Fruit fly (Drosophila melanogaster) whole organism, embryonic: ENCODE data around the gene Dic2.

ENCODE experiments used
- Adf1 ChIP-seq: fragments of 200-800 bp; sonication (Bioruptor generic); IDR thresholded peaks from 2 replicates; pipeline ENCODE4 v1.3.6; 2022; ENCODE audit warnings: missing biosample characterization, missing genetic modification characterization
- B-H2 ChIP-seq: fragments of 200-800 bp; sonication (Bioruptor generic); optimal IDR thresholded peaks from 2 replicates; lab custom pipeline; 2018; ENCODE audit warnings: missing biosample characterization, mild to moderate bottlenecking, missing genetic modification characterization
- CG10321 ChIP-seq: fragments of 200-800 bp; sonication (Bioruptor generic); IDR thresholded peaks from 2 replicates; pipeline ENCODE4 v1.3.6; 2022; ENCODE audit warnings: missing biosample characterization, missing genetic modification characterization
- CG10565 ChIP-seq: fragments of 200-800 bp; sonication (Bioruptor generic); optimal IDR thresholded peaks from 3 replicates; lab custom pipeline; 2016; ENCODE audit warnings: missing biosample characterization, mild to moderate bottlenecking, missing genetic modification characterization
- CG11504 ChIP-seq: fragments of 200-800 bp; sonication (Bioruptor generic); optimal IDR thresholded peaks from 3 replicates; lab custom pipeline; 2019; ENCODE audit warnings: missing biosample characterization, mild to moderate bottlenecking, missing genetic modification characterization, moderate library complexity
- CG11695 ChIP-seq: fragments of 200-800 bp; sonication (Bioruptor generic); IDR thresholded peaks from 3 replicates; pipeline ENCODE4 v1.3.6; 2022; ENCODE audit warnings: missing biosample characterization, missing genetic modification characterization
- CG12104 ChIP-seq: fragments of 200-800 bp; sonication (Bioruptor generic); optimal IDR thresholded peaks from 3 replicates; lab custom pipeline; 2016; ENCODE audit warnings: missing biosample characterization, missing genetic modification characterization
- CG1233 ChIP-seq: fragments of 200-800 bp; sonication (Bioruptor generic); optimal IDR thresholded peaks from 4 replicates; lab custom pipeline; 2018; ENCODE audit warnings: missing biosample characterization, mild to moderate bottlenecking, missing genetic modification characterization
- CG14710 ChIP-seq: fragments of 200-800 bp; sonication (Bioruptor generic); optimal IDR thresholded peaks from 3 replicates; lab custom pipeline; 2019; ENCODE audit warnings: missing biosample characterization, mild to moderate bottlenecking, missing genetic modification characterization, moderate library complexity
- CG15601 ChIP-seq: fragments of 200-800 bp; sonication (Bioruptor generic); optimal IDR thresholded peaks from 3 replicates; lab custom pipeline; 2019; ENCODE audit warnings: missing biosample characterization, mild to moderate bottlenecking, missing genetic modification characterization, moderate library complexity
- CG16779 ChIP-seq: fragments of 200-800 bp; sonication (Bioruptor generic); IDR thresholded peaks from 2 replicates; pipeline ENCODE4 v1.3.6; 2022; ENCODE audit warnings: missing biosample characterization, missing genetic modification characterization
- CG17186 ChIP-seq: fragments of 200-800 bp; sonication (Bioruptor generic); optimal IDR thresholded peaks from 3 replicates; lab custom pipeline; 2017; ENCODE audit warnings: missing biosample characterization, missing genetic modification reagents, missing genetic modification characterization
- CG17912 ChIP-seq: fragments of 200-800 bp; sonication (Bioruptor generic); optimal IDR thresholded peaks from 2 replicates; lab custom pipeline; 2018; ENCODE audit warnings: missing biosample characterization, mild to moderate bottlenecking, missing genetic modification characterization
- CG18764 ChIP-seq: fragments of 200-800 bp; sonication (Bioruptor generic); optimal IDR thresholded peaks from 3 replicates; lab custom pipeline; 2016; ENCODE audit warnings: missing biosample characterization, missing genetic modification characterization
- CG2875 ChIP-seq: fragments of 200-800 bp; sonication (Bioruptor generic); optimal IDR thresholded peaks from 2 replicates; lab custom pipeline; 2017; ENCODE audit warnings: missing biosample characterization, mild to moderate bottlenecking, missing genetic modification characterization, missing genetic modification reagents
- CG31224 ChIP-seq: fragments of 200-800 bp; sonication (Bioruptor generic); IDR thresholded peaks from 2 replicates; pipeline ENCODE4 v1.3.6; 2022; ENCODE audit warnings: missing biosample characterization, missing genetic modification characterization
- CG3281 ChIP-seq: fragments of 200-800 bp; sonication (Bioruptor generic); optimal IDR thresholded peaks from 3 replicates; lab custom pipeline; 2017; ENCODE audit warnings: missing biosample characterization, mild to moderate bottlenecking, missing genetic modification characterization
- CG3838 ChIP-seq: fragments of 200-800 bp; sonication (Bioruptor generic); optimal IDR thresholded peaks from 3 replicates; lab custom pipeline; 2016; ENCODE audit warnings: missing biosample characterization, missing genetic modification characterization
- CG4854 ChIP-seq: fragments of 200-800 bp; sonication (Bioruptor generic); optimal IDR thresholded peaks from 2 replicates; lab custom pipeline; 2016; ENCODE audit warnings: missing biosample characterization, missing genetic modification characterization, inconsistent platforms
- CG6689 ChIP-seq: fragments of 200-800 bp; sonication (Bioruptor generic); IDR thresholded peaks from 2 replicates; pipeline ENCODE4 v1.3.6; 2022; ENCODE audit warnings: missing biosample characterization, missing genetic modification characterization
- CG6765 ChIP-seq: fragments of 200-800 bp; sonication (Bioruptor generic); optimal IDR thresholded peaks from 3 replicates; lab custom pipeline; 2017; ENCODE audit warnings: missing biosample characterization, mild to moderate bottlenecking, missing genetic modification characterization
- CG7987 ChIP-seq: fragments of 200-800 bp; sonication (Bioruptor generic); optimal IDR thresholded peaks from 2 replicates; lab custom pipeline; 2018; ENCODE audit warnings: missing biosample characterization, mild to moderate bottlenecking, missing genetic modification characterization, moderate library complexity
- CG8089 ChIP-seq: fragments of 200-800 bp; sonication (Bioruptor generic); optimal IDR thresholded peaks from 3 replicates; lab custom pipeline; 2016; ENCODE audit warnings: missing biosample characterization, missing genetic modification characterization
- CG8290 ChIP-seq, 3 experiments: fragments of 200-800 bp; sonication (Bioruptor generic); optimal IDR thresholded peaks; 2 replicates each; lab custom pipeline; 2016 to 2019; ENCODE audit warnings: missing biosample characterization in 3 of 3, missing genetic modification characterization in 3 of 3, mild to moderate bottlenecking in 2 of 3, moderate library complexity in 1 of 3
- CG8944 ChIP-seq: fragments of 200-800 bp; sonication (Bioruptor generic); optimal IDR thresholded peaks from 3 replicates; lab custom pipeline; 2016; ENCODE audit warnings: missing biosample characterization, missing genetic modification characterization
- CG9727 ChIP-seq: fragments of 200-800 bp; sonication (Bioruptor generic); optimal IDR thresholded peaks from 3 replicates; lab custom pipeline; 2017; ENCODE audit warnings: missing biosample characterization, mild to moderate bottlenecking, missing genetic modification characterization
- D19A ChIP-seq: fragments of 200-800 bp; optimal IDR thresholded peaks from 3 replicates; lab custom pipeline; 2019; ENCODE audit warnings: missing biosample characterization, mild to moderate bottlenecking, missing genetic modification characterization, moderate library complexity
- Drgx ChIP-seq: fragments of 200-800 bp; sonication (Bioruptor generic); IDR thresholded peaks from 2 replicates; pipeline ENCODE4 v1.3.6; 2022; ENCODE audit warnings: missing biosample characterization, missing genetic modification characterization
- Ets65A ChIP-seq: fragments of 200-800 bp; sonication (Bioruptor generic); peaks from one replicate; lab custom pipeline; 2016; ENCODE audit warnings: missing biosample characterization, missing genetic modification characterization
- H2.0 ChIP-seq: fragments of 200-800 bp; sonication (Bioruptor generic); IDR thresholded peaks from 2 replicates; pipeline ENCODE4 v1.3.6; 2022; ENCODE audit warnings: missing biosample characterization, missing genetic modification characterization
- Lhr ChIP-seq: fragments of 200-800 bp; sonication (Bioruptor generic); optimal IDR thresholded peaks from 3 replicates; lab custom pipeline; 2017; ENCODE audit warnings: mild to moderate bottlenecking, missing biosample characterization, missing genetic modification reagents, missing genetic modification characterization
- Mrtf ChIP-seq: fragments of 200-800 bp; sonication (Bioruptor generic); IDR thresholded peaks from 3 replicates; pipeline ENCODE4 v1.3.6; 2022; ENCODE audit warnings: missing biosample characterization, missing genetic modification characterization
- Nf-YA ChIP-seq: fragments of 200-800 bp; sonication (Bioruptor generic); IDR thresholded peaks from 2 replicates; pipeline ENCODE4 v1.3.6; 2022; ENCODE audit warnings: missing biosample characterization, missing genetic modification characterization
- Scr ChIP-seq: fragments of 200-800 bp; sonication (Bioruptor generic); IDR thresholded peaks from 2 replicates; pipeline ENCODE4 v1.3.6; 2022; ENCODE audit warnings: missing biosample characterization, missing genetic modification characterization; ENCODE audit not compliant: partially characterized antibody
- Six4 ChIP-seq: fragments of 200-800 bp; sonication (Bioruptor generic); optimal IDR thresholded peaks from 2 replicates; lab custom pipeline; 2016; ENCODE audit warnings: missing biosample characterization, missing genetic modification characterization
- cas ChIP-seq: fragments of 200-800 bp; sonication (Bioruptor generic); IDR thresholded peaks from 2 replicates; pipeline ENCODE4 v1.3.6; 2022; ENCODE audit warnings: missing biosample characterization, missing genetic modification characterization
- cato ChIP-seq: fragments of 200-800 bp; sonication (Bioruptor generic); optimal IDR thresholded peaks from 2 replicates; lab custom pipeline; 2016; ENCODE audit warnings: missing biosample characterization, missing genetic modification characterization, borderline replicate concordance
- chinmo ChIP-seq: fragments of 200-800 bp; sonication (Bioruptor generic); IDR thresholded peaks from 4 replicates; pipeline ENCODE4 v1.3.6; 2022; ENCODE audit warnings: missing biosample characterization, missing genetic modification characterization; ENCODE audit not compliant: partially characterized antibody
- eve ChIP-seq, 2 experiments: fragments of >200 bp; optimal IDR thresholded peaks; 2 replicates each; lab custom pipeline; 2017; ENCODE audit warnings: missing biosample characterization in 2 of 2, missing genetic modification characterization in 2 of 2
- exex ChIP-seq: fragments of 200-800 bp; sonication (Bioruptor generic); optimal IDR thresholded peaks from 4 replicates; lab custom pipeline; 2018; ENCODE audit warnings: missing biosample characterization, mild to moderate bottlenecking, missing genetic modification characterization, moderate library complexity
- gce ChIP-seq: fragments of 200-800 bp; sonication (Bioruptor generic); IDR thresholded peaks from 3 replicates; pipeline ENCODE4 v1.3.6; 2022; ENCODE audit warnings: missing biosample characterization, missing genetic modification characterization
- ken ChIP-seq: fragments of 200-800 bp; sonication (Bioruptor generic); IDR thresholded peaks from 3 replicates; pipeline ENCODE4 v1.3.6; 2022; ENCODE audit warnings: missing biosample characterization, missing genetic modification characterization
- knrl ChIP-seq: fragments of 200-800 bp; sonication (Bioruptor generic); IDR thresholded peaks from 3 replicates; pipeline ENCODE4 v1.3.6; 2022; ENCODE audit warnings: missing biosample characterization, missing genetic modification characterization; ENCODE audit not compliant: partially characterized antibody
- lola ChIP-seq, 3 experiments: fragments of >200 bp in 2 of 3; fragments of 200-800 bp in 1 of 3; sonication (Bioruptor generic) in 1 of 3; optimal IDR thresholded peaks; 2 replicates each; lab custom pipeline; 2017 to 2019; ENCODE audit warnings: missing biosample characterization in 3 of 3, missing genetic modification characterization in 3 of 3, mild to moderate bottlenecking in 1 of 3, moderate library complexity in 1 of 3
- mirr ChIP-seq: fragments of 200-800 bp; sonication (Bioruptor generic); optimal IDR thresholded peaks from 3 replicates; lab custom pipeline; 2018; ENCODE audit warnings: missing biosample characterization, mild to moderate bottlenecking, missing genetic modification characterization
- nmo ChIP-seq: fragments of 200-800 bp; sonication (Bioruptor generic); optimal IDR thresholded peaks from 2 replicates; lab custom pipeline; 2018; ENCODE audit warnings: missing biosample characterization, mild to moderate bottlenecking, missing genetic modification characterization, moderate library complexity
- pho ChIP-seq: fragments of 200-800 bp; sonication (Bioruptor generic); optimal IDR thresholded peaks from 2 replicates; lab custom pipeline; 2016; ENCODE audit warnings: missing biosample characterization, missing genetic modification characterization
- sisA ChIP-seq: fragments of 200-800 bp; sonication (Bioruptor generic); IDR thresholded peaks from 2 replicates; pipeline ENCODE4 v1.3.6; 2022; ENCODE audit warnings: missing biosample characterization, missing genetic modification characterization
- twi ChIP-seq: fragments of 200-800 bp; optimal IDR thresholded peaks from 2 replicates; lab custom pipeline; 2019; ENCODE audit warnings: missing biosample characterization, mild to moderate bottlenecking, missing genetic modification characterization, moderate library complexity

Gene Dic2

dm6 chr3R:20549017-20549854 lies 48.0 kb upstream of the Dic2 start (continued):
- TF ChIP-seq exex (tag; lab: Kevin White, UChicago) (peak; percentile 63), D19A (peak; percentile 8), Adf1 (GFP tag; lab: Robert Waterston, UW) (no peak), CG7987 (peak; percentile 20), Ets65A (peak; percentile 19), Drgx (peak; percentile 32; the same call in 1 of the 2 replicates), cato (no peak), eve (GFP tag; optimal IDR thresholded peaks at IDR 0.05; lab: Kevin White, UChicago) (peak in 1 of 2 experiments; percentile 48), CG17912 (GFP tag; lab: Kevin White, UChicago) (peak; percentile 43), CG8944 (GFP tag; lab: Kevin White, UChicago) (no peak), CG10321 (no peak), knrl (GFP tag; lab: Robert Waterston, UW) (no peak), Six4 (GFP tag; lab: Kevin White, UChicago) (no peak), gce (no peak), CG18764 (no peak), twi (peak; percentile 56), CG11695 (GFP tag; lab: Robert Waterston, UW) (0 out of 3 replicates have a peak, but pooled peaks have one; percentile 7), CG2875 (GFP tag; lab: Kevin White, UChicago) (no peak), Nf-YA (GFP tag; lab: Robert Waterston, UW) (0 out of 2 replicates have a peak, but pooled peaks have one; percentile 8)
- TF ChIP-seq, all 482 proteins: peak for 40

DNA sequence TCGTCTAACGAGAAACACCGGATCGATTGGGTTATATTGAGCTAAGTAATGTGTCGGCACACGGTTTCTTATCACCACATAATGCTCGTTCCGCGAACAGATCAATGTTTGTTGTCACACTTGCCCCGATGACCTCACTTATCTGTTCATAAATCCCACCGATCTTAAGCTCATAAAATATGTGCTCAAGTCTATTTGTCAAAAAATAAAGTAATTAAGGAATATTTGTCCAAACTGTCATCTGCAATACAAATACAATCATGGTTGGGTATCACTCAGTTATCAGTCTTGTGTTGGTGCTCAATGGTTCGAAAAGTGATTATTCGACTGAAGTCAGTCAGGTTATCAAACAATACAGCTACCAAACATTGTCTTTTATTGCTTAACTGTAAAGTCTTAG lies 47.0 kb upstream of the Dic2 start:
- no peak for TF ChIP-seq CG31224 (GFP tag; lab: Robert Waterston, UW)
- no peak for TF ChIP-seq CG10565 (GFP tag; lab: Kevin White, UChicago)
- TF ChIP-seq CG8290 (GFP tag; optimal IDR thresholded peaks at IDR 0.05; lab: Kevin White, UChicago) = no peak
- peak in 1 of 2 experiments; percentile 22 for TF ChIP-seq CG8290 (tag; optimal IDR thresholded peaks at IDR 0.05; lab: Kevin White, UChicago)
- no peak for TF ChIP-seq cas
- no peak for TF ChIP-seq H2.0
- TF ChIP-seq B-H2 (GFP tag; lab: Kevin White, UChicago) = no peak
- TF ChIP-seq lola (GFP tag; optimal IDR thresholded peaks at IDR 0.05; lab: Kevin White, UChicago) = peak in 1 of 3 experiments; percentile 35
- TF ChIP-seq CG3281 (GFP tag; lab: Kevin White, UChicago) = no peak
- TF ChIP-seq pho = no peak
- no peak for TF ChIP-seq CG1233 (GFP tag; lab: Kevin White, UChicago)
- no peak for TF ChIP-seq CG17186
- TF ChIP-seq CG15601 (tag; lab: Kevin White, UChicago) = peak; percentile 6
- peak; percentile 71 for TF ChIP-seq mirr (GFP tag; lab: Kevin White, UChicago)
- TF ChIP-seq CG11504 (tag; lab: Kevin White, UChicago) = no peak
- no peak for TF ChIP-seq ken (GFP tag; lab: Robert Waterston, UW)
- TF ChIP-seq CG2875 (GFP tag; lab: Kevin White, UChicago) = peak; percentile 13
- TF ChIP-seq CG6765 (GFP tag; lab: Kevin White, UChicago) = no peak
- no peak for TF ChIP-seq CG16779 (GFP tag; lab: Robert Waterston, UW)
- TF ChIP-seq CG12104 (GFP tag; lab: Kevin White, UChicago) = no peak
- no peak for TF ChIP-seq Mrtf (GFP tag; lab: Robert Waterston, UW)
- peak; percentile 52 for TF ChIP-seq CG9727
- no peak for TF ChIP-seq CG4854
- TF ChIP-seq CG3838 = no peak
- no peak for TF ChIP-seq nmo (GFP tag; lab: Kevin White, UChicago)
- 0 out of 4 replicates have a peak, but pooled peaks have one; percentile 14 for TF ChIP-seq chinmo (GFP tag; lab: Robert Waterston, UW)
- TF ChIP-seq CG6689 (GFP tag; lab: Robert Waterston, UW) = no peak
- TF ChIP-seq CG14710 (tag; lab: Kevin White, UChicago) = peak; percentile 0
- peak; percentile 16 for TF ChIP-seq Lhr (GFP tag; lab: Kevin White, UChicago)
- TF ChIP-seq sisA (GFP tag; lab: Robert Waterston, UW) = no peak
- no peak for TF ChIP-seq CG8089 (GFP tag; lab: Kevin White, UChicago)
- no peak for TF ChIP-seq Scr (GFP tag; lab: Robert Waterston, UW)
